Worm (Caenorhabditis elegans) whole organism, early embryonic: ENCODE measurements around the gene C05G5.3.

Experiments
- B0310.2 ChIP-seq: sonication (generic microtip); optimal IDR thresholded peaks from 2 replicates; lab custom pipeline; 2016; ENCODE audit warnings: mild to moderate bottlenecking, missing genetic modification characterization, missing compliant biosample characterization
- F13C5.2 ChIP-seq: sonication (generic microtip); optimal IDR thresholded peaks from 2 replicates; lab custom pipeline; 2017; ENCODE audit warnings: mild to moderate bottlenecking, missing genetic modification characterization, inconsistent platforms, missing compliant biosample characterization
- aly-1 ChIP-seq: sonication (generic microtip); optimal IDR thresholded peaks from 2 replicates; lab custom pipeline; 2016; ENCODE audit warnings: missing genetic modification characterization, missing compliant biosample characterization
- ama-1 ChIP-seq: fragments of 150-350 bp; optimal IDR thresholded peaks from 2 replicates; lab custom pipeline; 2014
- ceh-13 ChIP-seq: fragments of 200-800 bp; sonication (Bioruptor generic); optimal IDR thresholded peaks from 2 replicates; lab custom pipeline; 2018; ENCODE audit warnings: mild to moderate bottlenecking, missing genetic modification characterization, missing compliant biosample characterization
- ceh-36 ChIP-seq: sonication (generic microtip); optimal IDR thresholded peaks from 2 replicates; lab custom pipeline; 2016; ENCODE audit warnings: missing genetic modification characterization, inconsistent platforms, missing compliant biosample characterization
- ets-7 ChIP-seq: sonication (generic microtip); optimal IDR thresholded peaks from 2 replicates; lab custom pipeline; 2016; ENCODE audit warnings: missing genotype, missing genetic modification characterization, missing compliant biosample characterization
- flt-1 ChIP-seq: fragments of 200-800 bp; sonication (Bioruptor generic); IDR thresholded peaks from 2 replicates; pipeline ENCODE4 v1.3.6; 2022; ENCODE audit warnings: missing genetic modification characterization, missing compliant biosample characterization
- hmbx-1 ChIP-seq: sonication (generic microtip); optimal IDR thresholded peaks from 2 replicates; lab custom pipeline; 2016; ENCODE audit warnings: mild to moderate bottlenecking, missing genetic modification characterization, missing compliant biosample characterization
- hmg-4 ChIP-seq: fragments of 200-800 bp; sonication (Bioruptor generic); optimal IDR thresholded peaks from 2 replicates; lab custom pipeline; 2018; ENCODE audit warnings: mild to moderate bottlenecking, missing genetic modification characterization, missing compliant biosample characterization
- hnd-1 ChIP-seq: sonication (generic microtip); optimal IDR thresholded peaks from 2 replicates; lab custom pipeline; 2016; ENCODE audit warnings: missing genetic modification characterization, missing compliant biosample characterization
- pes-1 ChIP-seq: fragments of 200-800 bp; sonication (Bioruptor generic); IDR thresholded peaks from 2 replicates; pipeline ENCODE4 v1.3.6; 2022; ENCODE audit warnings: missing genetic modification reagents, missing genetic modification characterization, missing compliant biosample characterization
- scrt-1 ChIP-seq: fragments of 200-800 bp; sonication (Bioruptor generic); IDR thresholded peaks from 2 replicates; pipeline ENCODE4 v1.3.6; 2022; ENCODE audit warnings: missing genetic modification characterization, missing compliant biosample characterization
- sea-1 ChIP-seq: fragments of 200-800 bp; sonication (Bioruptor generic); conservative IDR thresholded peaks from 2 replicates; pipeline ENCODE4 v1.3.6; 2022; ENCODE audit warnings: missing genetic modification characterization, missing compliant biosample characterization
- tbx-11 ChIP-seq: fragments of 200-800 bp; sonication (Bioruptor generic); IDR thresholded peaks from 2 replicates; pipeline ENCODE4 v1.3.6; 2022; ENCODE audit warnings: missing genetic modification characterization, missing compliant biosample characterization
- tbx-37 ChIP-seq: fragments of 200-800 bp; sonication (Bioruptor generic); conservative IDR thresholded peaks from 2 replicates; pipeline ENCODE4 v1.3.6; 2022; ENCODE audit warnings: missing genetic modification reagents, missing genetic modification characterization, missing compliant biosample characterization
- tra-4 ChIP-seq: sonication (generic microtip); optimal IDR thresholded peaks from 2 replicates; lab custom pipeline; 2017; ENCODE audit warnings: missing genetic modification characterization, missing compliant biosample characterization

Gene C05G5.3

ce11 chrX:14790320-14791048 lies 38.7 kb upstream of the C05G5.3 start, which contains the start of gene tatn-1:
TSS of gene tatn-1 (plus strand) at chrX:14791008.
- no peak for TF ChIP-seq pes-1 (GFP tag; lab: Robert Waterston, UW)
- TF ChIP-seq scrt-1 (GFP tag; lab: Robert Waterston, UW) = no peak
- TF ChIP-seq ets-7 (tag; lab: Kevin White, UChicago) = no peak
- no peak for TF ChIP-seq tbx-37 (GFP tag; lab: Robert Waterston, UW)
- no peak for TF ChIP-seq ceh-36 (tag; lab: Kevin White, UChicago)
- TF ChIP-seq hmg-4 (GFP tag; lab: Kevin White, UChicago) = no peak
- no peak for TF ChIP-seq tbx-11
- no peak for TF ChIP-seq hnd-1 (tag; lab: Kevin White, UChicago)
- no peak for TF ChIP-seq ama-1 (lab: Kevin White, UChicago)
- TF ChIP-seq aly-1 (tag; lab: Kevin White, UChicago) = no peak
- no peak for TF ChIP-seq ceh-13 (GFP tag; lab: Kevin White, UChicago)
- no peak for TF ChIP-seq B0310.2 (tag; lab: Kevin White, UChicago)
- no peak for TF ChIP-seq hmbx-1
- no peak for TF ChIP-seq tra-4 (tag; lab: Kevin White, UChicago)
- no peak for TF ChIP-seq F13C5.2 (tag; lab: Kevin White, UChicago)
- no peak for TF ChIP-seq sea-1 (GFP tag; lab: Robert Waterston, UW)
- TF ChIP-seq flt-1 (GFP tag; lab: Robert Waterston, UW) = no peak

DNA sequence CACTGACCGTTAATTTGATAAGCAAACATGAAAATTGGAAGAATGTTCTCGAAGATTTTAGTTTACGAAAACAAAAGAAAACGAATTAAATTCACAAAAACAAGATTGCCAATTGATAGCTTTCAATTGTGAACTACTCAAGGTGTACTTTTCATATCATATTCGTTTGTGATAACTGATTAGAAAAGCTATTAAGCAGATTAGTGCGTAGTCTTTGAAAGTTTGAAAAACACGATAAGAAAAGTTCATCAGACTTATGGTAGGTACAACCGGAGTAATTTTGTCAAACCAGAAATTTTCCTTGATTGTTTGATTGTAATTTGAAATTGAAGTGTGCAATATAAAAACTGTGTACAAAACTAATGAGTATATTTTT lies 35.7 kb upstream of the C05G5.3 start:
- no peak for TF ChIP-seq hmbx-1
- no peak for TF ChIP-seq tbx-37 (GFP tag; lab: Robert Waterston, UW)
- no peak for TF ChIP-seq ceh-13 (GFP tag; lab: Kevin White, UChicago)
- no peak for TF ChIP-seq hnd-1 (tag; lab: Kevin White, UChicago)
- no peak for TF ChIP-seq scrt-1 (GFP tag; lab: Robert Waterston, UW)
- no peak for TF ChIP-seq aly-1 (tag; lab: Kevin White, UChicago)
- TF ChIP-seq B0310.2 (tag; lab: Kevin White, UChicago) = no peak
- no peak for TF ChIP-seq ceh-36 (tag; lab: Kevin White, UChicago)
- TF ChIP-seq F13C5.2 (tag; lab: Kevin White, UChicago) = no peak
- TF ChIP-seq flt-1 (GFP tag; lab: Robert Waterston, UW) = no peak
- no peak for TF ChIP-seq ets-7 (tag; lab: Kevin White, UChicago)
- no peak for TF ChIP-seq ama-1 (lab: Kevin White, UChicago)
- no peak for TF ChIP-seq pes-1 (GFP tag; lab: Robert Waterston, UW)
- TF ChIP-seq hmg-4 (GFP tag; lab: Kevin White, UChicago) = no peak
- no peak for TF ChIP-seq tbx-11
- TF ChIP-seq tra-4 (tag; lab: Kevin White, UChicago) = no peak
- TF ChIP-seq sea-1 (GFP tag; lab: Robert Waterston, UW) = no peak

ce11 chrX:14786821-14787556 lies 35.2 kb upstream of the C05G5.3 start:
- no peak for TF ChIP-seq ama-1 (lab: Kevin White, UChicago)
- TF ChIP-seq tbx-37 (GFP tag; lab: Robert Waterston, UW) = no peak
- TF ChIP-seq tbx-11 = no peak
- no peak for TF ChIP-seq flt-1 (GFP tag; lab: Robert Waterston, UW)
- TF ChIP-seq tra-4 (tag; lab: Kevin White, UChicago) = no peak
- TF ChIP-seq hnd-1 (tag; lab: Kevin White, UChicago) = no peak
- TF ChIP-seq B0310.2 (tag; lab: Kevin White, UChicago) = no peak
- TF ChIP-seq scrt-1 (GFP tag; lab: Robert Waterston, UW) = no peak
- TF ChIP-seq hmg-4 (GFP tag; lab: Kevin White, UChicago) = no peak
- no peak for TF ChIP-seq ceh-13 (GFP tag; lab: Kevin White, UChicago)

ce11 chrX:14783434-14784142 lies 31.8 kb upstream of the C05G5.3 start:
- no peak for TF ChIP-seq sea-1 (GFP tag; lab: Robert Waterston, UW)
- TF ChIP-seq flt-1 (GFP tag; lab: Robert Waterston, UW) = no peak
- no peak for TF ChIP-seq tbx-37 (GFP tag; lab: Robert Waterston, UW)
- no peak for TF ChIP-seq ama-1 (lab: Kevin White, UChicago)
- TF ChIP-seq ceh-13 (GFP tag; lab: Kevin White, UChicago) = no peak
- no peak for TF ChIP-seq scrt-1 (GFP tag; lab: Robert Waterston, UW)
- TF ChIP-seq hmg-4 (GFP tag; lab: Kevin White, UChicago) = no peak
- no peak for TF ChIP-seq aly-1 (tag; lab: Kevin White, UChicago)
- no peak for TF ChIP-seq hmbx-1
- no peak for TF ChIP-seq pes-1 (GFP tag; lab: Robert Waterston, UW)
- no peak for TF ChIP-seq F13C5.2 (tag; lab: Kevin White, UChicago)
- TF ChIP-seq ceh-36 (tag; lab: Kevin White, UChicago) = no peak
- TF ChIP-seq B0310.2 (tag; lab: Kevin White, UChicago) = no peak
- no peak for TF ChIP-seq ets-7 (tag; lab: Kevin White, UChicago)
- no peak for TF ChIP-seq hnd-1 (tag; lab: Kevin White, UChicago)
- TF ChIP-seq tra-4 (tag; lab: Kevin White, UChicago) = no peak

ce11 chrX:14780176-14780575 lies 28.4 kb upstream of the C05G5.3 start:
- TF ChIP-seq hmbx-1 (no peak), ets-7 (tag; lab: Kevin White, UChicago) (no peak), tra-4 (tag; lab: Kevin White, UChicago) (no peak), tbx-11 (no peak), pes-1 (GFP tag; lab: Robert Waterston, UW) (no peak), B0310.2 (tag; lab: Kevin White, UChicago) (no peak), scrt-1 (GFP tag; lab: Robert Waterston, UW) (no peak), ama-1 (lab: Kevin White, UChicago) (no peak), F13C5.2 (tag; lab: Kevin White, UChicago) (no peak), hmg-4 (GFP tag; lab: Kevin White, UChicago) (no peak), tbx-37 (GFP tag; lab: Robert Waterston, UW) (no peak), ceh-13 (GFP tag; lab: Kevin White, UChicago) (no peak), sea-1 (GFP tag; lab: Robert Waterston, UW) (no peak), aly-1 (tag; lab: Kevin White, UChicago) (no peak), flt-1 (GFP tag; lab: Robert Waterston, UW) (no peak), ceh-36 (tag; lab: Kevin White, UChicago) (no peak), hnd-1 (tag; lab: Kevin White, UChicago) (no peak)
